Fruit fly (Drosophila melanogaster): ENCODE data around the gene beat-Va.

dm6 chr3R:12848313-12848712, at the start of gene beat-Va:
- TF ChIP-seq woc (GFP tag; optimal IDR thresholded peaks at IDR 0.05) (no peak), OdsH (GFP tag; optimal IDR thresholded peaks at IDR 0.05) (no peak)
